Worm (Caenorhabditis elegans): ENCODE results near the gene fbxa-209.

ce11 chrV:15432457-15432856 lies 5.6 kb upstream of the fbxa-209 start, which contains the start of gene T26H5.8:
- TF ChIP-seq hlh-30 (tag; optimal IDR thresholded peaks at IDR 0.05; ENCODE audit: insufficient read depth): no peak
- no peak for TF ChIP-seq ceh-45 (GFP tag; IDR thresholded peaks at IDR 0.05)
